Fruit fly (Drosophila melanogaster) whole organism, embryonic: ENCODE data around the gene CG46314.
A peak's percentile ranks its signal among the peaks of the same experiment; 100 is the strongest.

ENCODE experiments used
- Asciz ChIP-seq: fragments of 200-800 bp; sonication (Bioruptor generic); optimal IDR thresholded peaks from 2 replicates; lab custom pipeline; 2017; ENCODE audit warnings: missing biosample characterization, mild to moderate bottlenecking, missing genetic modification characterization, missing genetic modification reagents
- Bgb ChIP-seq: fragments of 200-800 bp; sonication (Bioruptor generic); IDR thresholded peaks from 2 replicates; pipeline ENCODE4 v1.3.6; 2022; ENCODE audit warnings: missing biosample characterization, missing genetic modification characterization; ENCODE audit not compliant: partially characterized antibody
- CG10147 ChIP-seq: fragments of 200-800 bp; sonication (Bioruptor generic); optimal IDR thresholded peaks from 2 replicates; lab custom pipeline; 2019; ENCODE audit warnings: missing biosample characterization, mild to moderate bottlenecking, missing genetic modification characterization, moderate library complexity
- CG10543 ChIP-seq: fragments of 200-800 bp; sonication (Bioruptor generic); optimal IDR thresholded peaks from 3 replicates; lab custom pipeline; 2017; ENCODE audit warnings: missing biosample characterization, mild to moderate bottlenecking, missing genetic modification characterization, moderate library complexity
- CG12236 ChIP-seq: fragments of 200-800 bp; sonication (Bioruptor generic); optimal IDR thresholded peaks from 2 replicates; lab custom pipeline; 2016; ENCODE audit warnings: missing biosample characterization, missing genetic modification characterization
- CG13424 ChIP-seq: fragments of 200-800 bp; sonication (Bioruptor generic); optimal IDR thresholded peaks from 2 replicates; lab custom pipeline; 2019; ENCODE audit warnings: missing biosample characterization, mild to moderate bottlenecking, missing genetic modification characterization, moderate library complexity
- CG13894 ChIP-seq: fragments of 200-800 bp; sonication (Bioruptor generic); optimal IDR thresholded peaks from 3 replicates; lab custom pipeline; 2018; ENCODE audit warnings: missing biosample characterization, mild to moderate bottlenecking, missing genetic modification characterization, moderate library complexity
- CG14441 ChIP-seq: fragments of 200-800 bp; sonication (Bioruptor generic); IDR thresholded peaks from 2 replicates; pipeline ENCODE4 v1.3.6; 2022; ENCODE audit warnings: missing biosample characterization, missing genetic modification characterization
- CG15269 ChIP-seq: fragments of 200-800 bp; sonication (Bioruptor generic); optimal IDR thresholded peaks from 2 replicates; lab custom pipeline; 2018; ENCODE audit warnings: missing biosample characterization, mild to moderate bottlenecking, missing genetic modification characterization, moderate library complexity
- CG1603 ChIP-seq: fragments of 200-800 bp; sonication (Bioruptor generic); optimal IDR thresholded peaks from 2 replicates; lab custom pipeline; 2019; ENCODE audit warnings: missing biosample characterization, mild to moderate bottlenecking, missing genetic modification characterization, moderate library complexity
- CG17359 ChIP-seq: fragments of 200-800 bp; sonication (Bioruptor generic); optimal IDR thresholded peaks from 3 replicates; lab custom pipeline; 2018; ENCODE audit warnings: missing biosample characterization, mild to moderate bottlenecking, missing genetic modification characterization, moderate library complexity
- CG17361 ChIP-seq: fragments of 200-800 bp; sonication (Bioruptor generic); IDR thresholded peaks from 3 replicates; pipeline ENCODE4 v1.3.6; 2022; ENCODE audit warnings: missing biosample characterization, missing genetic modification characterization
- CG17829 ChIP-seq: fragments of 200-800 bp; optimal IDR thresholded peaks from 2 replicates; lab custom pipeline; 2019; ENCODE audit warnings: missing biosample characterization, mild to moderate bottlenecking, missing genetic modification characterization, moderate library complexity
- CG18262 ChIP-seq: fragments of 200-800 bp; optimal IDR thresholded peaks from 3 replicates; lab custom pipeline; 2019; ENCODE audit warnings: missing biosample characterization, mild to moderate bottlenecking, missing genetic modification characterization, moderate library complexity
- CG31224 ChIP-seq: fragments of 200-800 bp; sonication (Bioruptor generic); IDR thresholded peaks from 2 replicates; pipeline ENCODE4 v1.3.6; 2022; ENCODE audit warnings: missing biosample characterization, missing genetic modification characterization
- CG31365 ChIP-seq: fragments of 200-800 bp; sonication (Bioruptor generic); optimal IDR thresholded peaks from 2 replicates; lab custom pipeline; 2018; ENCODE audit warnings: missing biosample characterization, mild to moderate bottlenecking, missing genetic modification characterization
- CG31441 ChIP-seq: fragments of 200-800 bp; sonication (Bioruptor generic); IDR thresholded peaks from 2 replicates; pipeline ENCODE4 v1.3.6; 2022; ENCODE audit warnings: missing biosample characterization, missing genetic modification characterization
- CG3163 ChIP-seq: fragments of 200-800 bp; sonication (Bioruptor generic); optimal IDR thresholded peaks from 3 replicates; lab custom pipeline; 2016; ENCODE audit warnings: missing biosample characterization, missing genetic modification characterization
- CG33213 ChIP-seq: fragments of 200-800 bp; sonication (Bioruptor generic); optimal IDR thresholded peaks from 3 replicates; lab custom pipeline; 2016; ENCODE audit warnings: missing biosample characterization, missing genetic modification characterization
- CG34224 ChIP-seq: fragments of 200-800 bp; sonication (Bioruptor generic); IDR thresholded peaks from 3 replicates; pipeline ENCODE4 v1.3.6; 2022; ENCODE audit warnings: missing biosample characterization, missing genetic modification characterization; ENCODE audit not compliant: partially characterized antibody
- CG3995 ChIP-seq: fragments of 200-800 bp; sonication (Bioruptor generic); optimal IDR thresholded peaks from 3 replicates; lab custom pipeline; 2016; ENCODE audit warnings: missing biosample characterization, missing genetic modification characterization
- CG4707 ChIP-seq: fragments of 200-800 bp; sonication (Bioruptor generic); optimal IDR thresholded peaks from 2 replicates; lab custom pipeline; 2018; ENCODE audit warnings: missing biosample characterization, mild to moderate bottlenecking, missing genetic modification characterization, moderate library complexity
- CG7357 ChIP-seq: fragments of 200-800 bp; sonication (Bioruptor generic); IDR thresholded peaks from 3 replicates; pipeline ENCODE4 v1.3.6; 2022; ENCODE audit warnings: missing biosample characterization, missing genetic modification characterization
- CG9876 ChIP-seq: fragments of 200-800 bp; sonication (Bioruptor generic); optimal IDR thresholded peaks from 2 replicates; lab custom pipeline; 2016; ENCODE audit warnings: missing biosample characterization, missing genetic modification characterization
- Doc2 ChIP-seq: fragments of 200-800 bp; sonication (Bioruptor generic); IDR thresholded peaks from 2 replicates; pipeline ENCODE4 v1.3.6; 2022; ENCODE audit warnings: missing biosample characterization, missing genetic modification characterization
- Fer1 ChIP-seq: fragments of 200-800 bp; sonication (Bioruptor generic); optimal IDR thresholded peaks from 2 replicates; lab custom pipeline; 2017; ENCODE audit warnings: missing biosample characterization, mild to moderate bottlenecking, missing genetic modification characterization
- Gug ChIP-seq: fragments of 200-800 bp; sonication (Bioruptor generic); IDR thresholded peaks from 4 replicates; pipeline ENCODE4 v1.3.6; 2022; ENCODE audit warnings: missing biosample characterization, missing genetic modification characterization
- H2.0 ChIP-seq: fragments of 200-800 bp; sonication (Bioruptor generic); IDR thresholded peaks from 2 replicates; pipeline ENCODE4 v1.3.6; 2022; ENCODE audit warnings: missing biosample characterization, missing genetic modification characterization
- HLH54F ChIP-seq: fragments of 200-800 bp; sonication (Bioruptor generic); optimal IDR thresholded peaks from 3 replicates; lab custom pipeline; 2016; ENCODE audit warnings: missing biosample characterization, missing genetic modification characterization
- HmgD ChIP-seq: fragments of 200-800 bp; sonication (Bioruptor generic); optimal IDR thresholded peaks from 3 replicates; lab custom pipeline; 2016; ENCODE audit warnings: missing biosample characterization, missing genetic modification characterization
- Hmx ChIP-seq: fragments of 200-800 bp; sonication (Bioruptor generic); optimal IDR thresholded peaks from 2 replicates; lab custom pipeline; 2016; ENCODE audit warnings: missing biosample characterization, missing genetic modification characterization
- Hr51 ChIP-seq, 2 experiments: fragments of 200-800 bp; sonication (Bioruptor generic); optimal IDR thresholded peaks; 2 replicates in 1 of 2; 3 replicates in 1 of 2; lab custom pipeline; 2016 to 2018; ENCODE audit warnings: missing biosample characterization in 2 of 2, missing genetic modification characterization in 2 of 2, mild to moderate bottlenecking in 1 of 2, moderate library complexity in 1 of 2
- Ravus ChIP-seq: fragments of 200-800 bp; sonication (Bioruptor generic); IDR thresholded peaks from 2 replicates; pipeline ENCODE4 v1.3.6; 2022; ENCODE audit warnings: missing biosample characterization, missing genetic modification characterization
- ap ChIP-seq: fragments of 200-800 bp; sonication (Bioruptor generic); IDR thresholded peaks from 2 replicates; pipeline ENCODE4 v1.3.6; 2022; ENCODE audit warnings: missing biosample characterization, missing genetic modification characterization
- ash1 ChIP-seq: fragments of 200-800 bp; sonication (Bioruptor generic); optimal IDR thresholded peaks from 2 replicates; lab custom pipeline; 2018; ENCODE audit warnings: missing biosample characterization, mild to moderate bottlenecking, missing genetic modification characterization
- bab2 ChIP-seq: fragments of 200-800 bp; sonication (Bioruptor generic); optimal IDR thresholded peaks from 2 replicates; lab custom pipeline; 2016; ENCODE audit warnings: missing biosample characterization, missing genetic modification characterization
- cwo ChIP-seq: fragments of 200-800 bp; sonication (Bioruptor generic); optimal IDR thresholded peaks from 3 replicates; lab custom pipeline; 2017; ENCODE audit warnings: missing biosample characterization, missing genetic modification characterization, mild to moderate bottlenecking, moderate library complexity, missing genetic modification reagents
- dmrt11E ChIP-seq: fragments of 200-800 bp; sonication (Bioruptor generic); optimal IDR thresholded peaks from 3 replicates; lab custom pipeline; 2018; ENCODE audit warnings: missing biosample characterization, mild to moderate bottlenecking, missing genetic modification characterization, moderate library complexity
- dysf ChIP-seq: fragments of 200-800 bp; sonication (Bioruptor generic); IDR thresholded peaks from 3 replicates; pipeline ENCODE4 v1.3.6; 2022; ENCODE audit warnings: missing biosample characterization, missing genetic modification characterization
- ems ChIP-seq: fragments of 200-800 bp; sonication (Bioruptor generic); optimal IDR thresholded peaks from 3 replicates; lab custom pipeline; 2016; ENCODE audit warnings: missing biosample characterization, missing genetic modification characterization
- exex ChIP-seq: fragments of 200-800 bp; sonication (Bioruptor generic); optimal IDR thresholded peaks from 4 replicates; lab custom pipeline; 2018; ENCODE audit warnings: missing biosample characterization, mild to moderate bottlenecking, missing genetic modification characterization, moderate library complexity
- eyg ChIP-seq: fragments of 200-800 bp; sonication (Bioruptor generic); optimal IDR thresholded peaks from 3 replicates; lab custom pipeline; 2016; ENCODE audit warnings: missing biosample characterization, missing genetic modification characterization
- inv ChIP-seq: fragments of 200-800 bp; sonication (Bioruptor generic); IDR thresholded peaks from 2 replicates; pipeline ENCODE4 v1.3.6; 2022; ENCODE audit warnings: missing biosample characterization, missing genetic modification characterization; ENCODE audit not compliant: partially characterized antibody
- jumu ChIP-seq: fragments of 200-800 bp; sonication (Bioruptor generic); optimal IDR thresholded peaks from 3 replicates; lab custom pipeline; 2016; ENCODE audit warnings: missing biosample characterization, missing genetic modification characterization
- lab ChIP-seq: fragments of 200-800 bp; sonication (Bioruptor generic); optimal IDR thresholded peaks from 3 replicates; lab custom pipeline; 2017; ENCODE audit warnings: missing biosample characterization, missing genetic modification characterization, mild to moderate bottlenecking, moderate library complexity, missing genetic modification reagents
- mam ChIP-seq: fragments of 200-800 bp; sonication (Bioruptor generic); optimal IDR thresholded peaks from 3 replicates; lab custom pipeline; 2016; ENCODE audit warnings: missing biosample characterization, missing genetic modification characterization
- run ChIP-seq: fragments of 200-800 bp; sonication (Bioruptor generic); optimal IDR thresholded peaks from 3 replicates; lab custom pipeline; 2018; ENCODE audit warnings: missing biosample characterization, mild to moderate bottlenecking, missing genetic modification characterization
- schlank ChIP-seq: fragments of 200-800 bp; sonication (Bioruptor generic); optimal IDR thresholded peaks from 2 replicates; lab custom pipeline; 2018; ENCODE audit warnings: missing biosample characterization, mild to moderate bottlenecking, missing genetic modification characterization
- zf30C ChIP-seq: fragments of 200-800 bp; sonication (Bioruptor generic); optimal IDR thresholded peaks from 3 replicates; lab custom pipeline; 2018; ENCODE audit warnings: missing biosample characterization, mild to moderate bottlenecking, missing genetic modification characterization

Gene CG46314

DNA sequence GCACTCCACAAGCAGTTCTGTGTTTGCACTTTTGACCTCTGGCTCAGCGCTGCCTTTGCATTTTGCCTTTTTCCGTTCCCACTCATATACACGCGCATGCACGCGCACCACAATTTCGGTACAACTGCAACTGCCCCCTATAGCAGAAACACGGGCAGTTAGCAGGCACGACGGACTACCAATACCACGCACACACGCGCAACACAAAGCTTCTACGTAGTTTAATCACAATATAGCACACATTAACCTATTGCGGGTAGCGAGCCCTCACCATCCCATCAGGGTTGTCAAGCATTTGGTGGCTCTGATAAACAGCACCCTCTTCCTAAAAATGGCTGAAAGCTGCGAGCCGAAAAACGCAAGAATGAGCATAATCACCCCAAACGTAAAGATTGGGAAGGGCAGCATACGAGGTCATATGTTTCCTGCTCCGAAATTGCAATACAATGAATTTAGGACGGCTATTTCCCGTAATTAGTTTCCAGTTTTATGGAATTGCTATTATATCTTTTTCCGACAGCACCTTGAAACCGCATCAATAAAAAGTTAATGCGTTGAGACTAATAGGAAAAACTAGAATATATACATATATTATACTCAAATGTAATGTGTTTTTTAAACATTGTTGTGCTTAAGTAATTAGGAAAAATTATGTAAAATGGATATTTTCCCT lies 4.3 kb upstream of the CG46314 start, which contains the start of gene Mondo (continued):
- peak; percentile 43; the same call in 1 of the 2 replicates for TF ChIP-seq CG31441 (GFP tag; lab: Robert Waterston, UW)
- TF ChIP-seq CG3995 (GFP tag; lab: Kevin White, UChicago), result peak; percentile 35
- no peak for TF ChIP-seq CG31365 (tag; lab: Kevin White, UChicago)
- no peak for TF ChIP-seq CG12236 (GFP tag; lab: Kevin White, UChicago)
- TF ChIP-seq zf30C (GFP tag; lab: Kevin White, UChicago), result no peak
- no peak for TF ChIP-seq CG3163 (GFP tag; lab: Kevin White, UChicago)
- TF ChIP-seq CG33213 (GFP tag; lab: Kevin White, UChicago), result peak; percentile 23
- TF ChIP-seq Hmx, result no peak
- TF ChIP-seq CG13894 (tag; lab: Kevin White, UChicago), result peak; percentile 47
- peak; percentile 79; the same call in 2 of the 3 replicates for TF ChIP-seq CG17361 (GFP tag; lab: Robert Waterston, UW)
- TF ChIP-seq CG31224 (GFP tag; lab: Robert Waterston, UW), result no peak
- no peak; the same call in 2 of the 3 replicates for TF ChIP-seq dysf (GFP tag; lab: Robert Waterston, UW)
- TF ChIP-seq CG18262 (tag; lab: Kevin White, UChicago), result peak; percentile 52
- peak; percentile 71 for TF ChIP-seq CG1603 (tag; lab: Kevin White, UChicago)
- TF ChIP-seq Bgb (GFP tag; lab: Robert Waterston, UW), result peak; percentile 30; the same call in 1 of the 2 replicates
- TF ChIP-seq HmgD (GFP tag; lab: Kevin White, UChicago), result peak; percentile 12
- TF ChIP-seq CG4707 (GFP tag; lab: Kevin White, UChicago), result no peak
- TF ChIP-seq Fer1, result no peak
- peak; percentile 33 for TF ChIP-seq lab (GFP tag; lab: Kevin White, UChicago)
- peak in 1 of 2 experiments; percentile 41 for TF ChIP-seq Hr51 (GFP tag; optimal IDR thresholded peaks at IDR 0.05; lab: Kevin White, UChicago)
- peak; percentile 28 for TF ChIP-seq CG17359
- peak; percentile 11 for TF ChIP-seq CG10543 (GFP tag; lab: Kevin White, UChicago)
- no peak for TF ChIP-seq schlank (tag; lab: Kevin White, UChicago)
- TF ChIP-seq CG15269 (tag; lab: Kevin White, UChicago), result peak; percentile 44
- peak; percentile 3; the same call in 1 of the 3 replicates for TF ChIP-seq CG34224 (GFP tag; lab: Robert Waterston, UW)
- peak; percentile 3 for TF ChIP-seq ems (GFP tag; lab: Kevin White, UChicago)
- TF ChIP-seq Asciz, result peak; percentile 9
- 0 out of 2 replicates have a peak, but pooled peaks have one; percentile 7 for TF ChIP-seq ap (GFP tag; lab: Robert Waterston, UW)
- TF ChIP-seq jumu, result peak; percentile 6
- peak; percentile 50; the same call in 1 of the 4 replicates for TF ChIP-seq Gug (GFP tag; lab: Robert Waterston, UW)
- peak; percentile 17 for TF ChIP-seq bab2 (GFP tag; lab: Kevin White, UChicago)
- no peak for TF ChIP-seq Ravus (GFP tag; lab: Robert Waterston, UW)
- TF ChIP-seq mam (GFP tag; lab: Kevin White, UChicago), result peak; percentile 16
- TF ChIP-seq HLH54F (GFP tag; lab: Kevin White, UChicago), result peak; percentile 29
- peak; percentile 4 for TF ChIP-seq run (tag; lab: Kevin White, UChicago)
- peak; percentile 54 for TF ChIP-seq CG13424 (tag; lab: Kevin White, UChicago)
- no peak for TF ChIP-seq eyg (GFP tag; lab: Kevin White, UChicago)
- peak; percentile 10 for TF ChIP-seq CG9876 (GFP tag; lab: Kevin White, UChicago)
- no peak for TF ChIP-seq cwo (GFP tag; lab: Kevin White, UChicago)
- TF ChIP-seq inv (GFP tag; lab: Robert Waterston, UW), result no peak
- no peak for TF ChIP-seq H2.0
- TF ChIP-seq CG17829 (tag; lab: Kevin White, UChicago), result peak; percentile 6
- TF ChIP-seq ash1 (GFP tag; lab: Kevin White, UChicago), result peak; percentile 0
- 0 out of 2 replicates have a peak, but pooled peaks have one; percentile 13 for TF ChIP-seq CG14441
- peak; percentile 37 for TF ChIP-seq exex (tag; lab: Kevin White, UChicago)
- no peak for TF ChIP-seq CG10147
- TF ChIP-seq CG7357 (GFP tag; lab: Robert Waterston, UW), result peak; percentile 77
- peak; percentile 50 for TF ChIP-seq dmrt11E
- no peak for TF ChIP-seq Doc2 (GFP tag; lab: Robert Waterston, UW)
